Worm (Caenorhabditis elegans): ENCODE measurements around the gene daf-10.

The daf-10 gene

DNA sequence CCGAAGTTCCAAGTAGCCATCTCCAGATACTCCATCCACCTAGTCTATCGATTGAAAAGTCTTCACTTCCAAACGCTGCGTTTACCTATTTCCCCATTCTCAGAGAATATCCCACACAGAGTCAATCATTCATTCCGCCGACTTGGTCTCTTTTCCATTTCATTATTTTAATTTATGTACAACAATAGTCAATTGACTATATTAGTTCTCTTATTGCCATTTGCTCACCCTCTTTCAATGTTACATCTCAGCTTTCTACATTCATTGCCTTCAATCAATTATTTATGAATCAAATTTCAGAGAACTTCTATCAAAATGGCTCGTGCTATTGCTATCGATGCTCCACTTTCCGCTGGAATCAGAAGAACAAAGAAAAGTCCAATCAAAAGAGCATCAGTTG lies 37.4 kb downstream of the daf-10 start, which contains the start of gene aly-1:
Gene aly-1, plus strand, starts transcription at position 301 of the 400 bp plus-strand sequence.
- TF ChIP-seq elt-1 (tag; optimal IDR thresholded peaks at IDR 0.05): no peak
- TF ChIP-seq lsy-12 (tag; optimal IDR thresholded peaks at IDR 0.05): no peak
- no peak for TF ChIP-seq nhr-67 (tag; optimal IDR thresholded peaks at IDR 0.05)
- no peak for TF ChIP-seq tbx-2 (tag; optimal IDR thresholded peaks at IDR 0.05)
- TF ChIP-seq nhr-23 (tag; optimal IDR thresholded peaks at IDR 0.05): no peak
- no peak for TF ChIP-seq daf-12 (tag; optimal IDR thresholded peaks at IDR 0.05)
- TF ChIP-seq elt-2 (tag; optimal IDR thresholded peaks at IDR 0.05): no peak
- TF ChIP-seq ceh-16 (tag; optimal IDR thresholded peaks at IDR 0.05): no peak
- no peak for TF ChIP-seq fkh-2 (tag; optimal IDR thresholded peaks at IDR 0.05)
- no peak for TF ChIP-seq mdl-1 (tag; optimal IDR thresholded peaks at IDR 0.05)
- no peak for TF ChIP-seq pqm-1 (tag; optimal IDR thresholded peaks at IDR 0.05)
- TF ChIP-seq nhr-12 (tag; optimal IDR thresholded peaks at IDR 0.05): no peak
- TF ChIP-seq zag-1 (tag; optimal IDR thresholded peaks at IDR 0.05): no peak
- no peak for TF ChIP-seq fos-1 (tag; optimal IDR thresholded peaks at IDR 0.05)
- no peak for TF ChIP-seq skn-1 (tag; optimal IDR thresholded peaks at IDR 0.05)
- TF ChIP-seq nhr-237 (tag; optimal IDR thresholded peaks at IDR 0.05): no peak
- TF ChIP-seq ama-1 (optimal IDR thresholded peaks at IDR 0.05): no peak
- TF ChIP-seq ceh-9 (tag; optimal IDR thresholded peaks at IDR 0.05): no peak

ce11 chrIV:9107464-9107863 lies 38.5 kb downstream of the daf-10 start:
- TF ChIP-seq egl-5 (tag; optimal IDR thresholded peaks at IDR 0.05) (peak; percentile 93), ceh-9 (tag; optimal IDR thresholded peaks at IDR 0.05) (no peak), jun-1 (tag; optimal IDR thresholded peaks at IDR 0.05) (no peak), lin-39 (tag; optimal IDR thresholded peaks at IDR 0.05) (peak; percentile 71), hmg-11 (tag; optimal IDR thresholded peaks at IDR 0.05) (peak; percentile 68), unc-62 (GFP tag; optimal IDR thresholded peaks at IDR 0.05) (no peak), nfya-1 (tag; optimal IDR thresholded peaks at IDR 0.05; ENCODE audit: insufficient read depth) (peak; percentile 58), tbx-2 (tag; optimal IDR thresholded peaks at IDR 0.05) (no peak), pha-4 (tag; optimal IDR thresholded peaks at IDR 0.05) (peak; percentile 85), nhr-23 (tag; optimal IDR thresholded peaks at IDR 0.05) (peak; percentile 14), snpc-4 (tag; optimal IDR thresholded peaks at IDR 0.05) (peak; percentile 27), elt-2 (tag; optimal IDR thresholded peaks at IDR 0.05) (peak; percentile 15), eor-1 (tag; optimal IDR thresholded peaks at IDR 0.05) (no peak), lin-15B (tag; optimal IDR thresholded peaks at IDR 0.05) (peak; percentile 69), ceh-28 (tag; optimal IDR thresholded peaks at IDR 0.05) (peak; percentile 50), lsy-12 (tag; optimal IDR thresholded peaks at IDR 0.05) (no peak), nhr-25 (tag; optimal IDR thresholded peaks at IDR 0.05) (peak; percentile 49)

DNA sequence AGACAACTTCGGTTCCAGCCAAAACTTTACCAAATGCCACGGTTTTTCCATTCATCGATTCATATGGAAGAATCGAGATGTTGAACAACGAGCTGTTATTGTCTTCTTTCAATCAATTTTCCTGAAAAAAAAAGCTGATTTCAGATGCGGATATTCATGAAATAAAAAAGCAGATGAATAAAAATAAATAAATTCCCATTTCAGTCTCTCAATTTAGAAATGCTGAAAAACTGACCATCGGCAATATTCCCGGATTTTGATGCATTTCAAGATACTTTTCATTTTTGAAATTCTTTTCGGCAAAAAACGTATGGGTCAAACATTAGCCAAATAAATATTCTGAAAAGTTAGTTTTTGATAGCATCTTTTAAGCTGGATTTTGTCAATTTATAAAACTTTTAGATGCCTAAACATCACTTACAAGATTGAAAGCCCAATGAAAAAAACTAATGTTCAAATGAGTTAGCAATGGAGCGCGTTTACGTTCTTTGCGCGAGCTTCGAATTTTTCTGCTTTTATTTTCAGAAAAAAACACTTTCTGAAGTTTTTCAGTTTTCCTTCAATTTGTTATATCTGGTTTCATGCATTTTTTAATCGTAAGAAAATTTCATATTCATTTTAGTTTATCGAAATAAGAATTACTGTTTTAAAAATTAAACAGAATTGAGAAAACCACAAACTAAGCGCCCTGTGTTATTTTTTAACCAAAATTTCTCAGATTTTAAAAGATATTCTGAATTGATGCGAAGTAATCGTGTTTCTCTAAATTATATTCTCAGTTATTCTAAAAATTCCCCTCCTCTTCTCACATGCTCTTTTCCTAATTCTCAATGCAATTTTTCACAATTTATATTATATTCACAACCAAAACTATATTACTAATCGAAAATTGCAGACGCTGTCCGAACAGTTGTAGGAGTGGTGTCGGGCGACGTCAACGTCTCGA lies 41.7 kb downstream of the daf-10 start, which contains the start of the genes C01F6.14 and fem-3:
Gene C01F6.14, minus strand, starts transcription at position 51 of the 946 bp plus-strand sequence.
Gene fem-3, plus strand, starts transcription at position 896 of the 946 bp plus-strand sequence.
- no peak for TF ChIP-seq fkh-2 (tag; optimal IDR thresholded peaks at IDR 0.05)
- peak; percentile 46 for TF ChIP-seq lin-15B (tag; optimal IDR thresholded peaks at IDR 0.05)
- no peak for TF ChIP-seq tbx-2 (tag; optimal IDR thresholded peaks at IDR 0.05)
- no peak for TF ChIP-seq fkh-10 (GFP tag; optimal IDR thresholded peaks at IDR 0.05)
- no peak for TF ChIP-seq zag-1 (tag; optimal IDR thresholded peaks at IDR 0.05)
- TF ChIP-seq skn-1 (tag; optimal IDR thresholded peaks at IDR 0.05): no peak
- peak; percentile 36 for TF ChIP-seq nfya-1 (tag; optimal IDR thresholded peaks at IDR 0.05; ENCODE audit: insufficient read depth)
- no peak for TF ChIP-seq sea-2 (GFP tag; optimal IDR thresholded peaks at IDR 0.05)
- no peak for TF ChIP-seq nhr-77 (tag; optimal IDR thresholded peaks at IDR 0.05)
- no peak for TF ChIP-seq nhr-25 (tag; optimal IDR thresholded peaks at IDR 0.05)
- TF ChIP-seq nhr-67 (tag; optimal IDR thresholded peaks at IDR 0.05): no peak
- TF ChIP-seq pha-4 (tag; optimal IDR thresholded peaks at IDR 0.05): peak; percentile 39
- no peak for TF ChIP-seq lin-39 (tag; optimal IDR thresholded peaks at IDR 0.05)
- no peak for TF ChIP-seq ceh-16 (tag; optimal IDR thresholded peaks at IDR 0.05)
- no peak for TF ChIP-seq ZK546.5 (tag; optimal IDR thresholded peaks at IDR 0.05)
- no peak for TF ChIP-seq ceh-82 (tag; optimal IDR thresholded peaks at IDR 0.05)
- peak; percentile 72 for TF ChIP-seq egl-5 (tag; optimal IDR thresholded peaks at IDR 0.05)
- no peak for TF ChIP-seq ztf-11 (tag; optimal IDR thresholded peaks at IDR 0.05)
- no peak for TF ChIP-seq elt-2 (tag; optimal IDR thresholded peaks at IDR 0.05)
- TF ChIP-seq mdl-1 (tag; optimal IDR thresholded peaks at IDR 0.05): no peak
- TF ChIP-seq fos-1 (tag; optimal IDR thresholded peaks at IDR 0.05): no peak
- TF ChIP-seq eor-1 (tag; optimal IDR thresholded peaks at IDR 0.05): no peak
- no peak for TF ChIP-seq nhr-23 (tag; optimal IDR thresholded peaks at IDR 0.05)
- TF ChIP-seq ceh-28 (tag; optimal IDR thresholded peaks at IDR 0.05): no peak
- TF ChIP-seq snpc-4 (tag; optimal IDR thresholded peaks at IDR 0.05): no peak
- TF ChIP-seq mml-1 (tag; optimal IDR thresholded peaks at IDR 0.05): no peak
- TF ChIP-seq jun-1 (tag; optimal IDR thresholded peaks at IDR 0.05): no peak

Data from whole organism, L3 larva.